Fruit fly (Drosophila melanogaster) whole organism, embryonic: ENCODE measurements around the gene HIPP1.

Experiments used
- Adf1 ChIP-seq: fragments of 200-800 bp; sonication (Bioruptor generic); IDR thresholded peaks from 2 replicates; pipeline ENCODE4 v1.3.6; 2022; ENCODE audit warnings: missing biosample characterization, missing genetic modification characterization
- Aef1 ChIP-seq: fragments of 200-800 bp; sonication (Bioruptor generic); IDR thresholded peaks from 3 replicates; pipeline ENCODE4 v1.3.6; 2022; ENCODE audit warnings: missing biosample characterization, missing genetic modification characterization
- Atf-2 ChIP-seq: fragments of 200-800 bp; sonication (Bioruptor generic); optimal IDR thresholded peaks from 2 replicates; lab custom pipeline; 2016; ENCODE audit warnings: missing biosample characterization, missing genetic modification characterization
- BEAF-32 ChIP-seq: fragments of 200-800 bp; sonication (Bioruptor generic); optimal IDR thresholded peaks from 3 replicates; lab custom pipeline; 2017; ENCODE audit warnings: missing biosample characterization, missing genetic modification characterization, mild to moderate bottlenecking, moderate library complexity, missing genetic modification reagents
- CG10147 ChIP-seq: fragments of 200-800 bp; sonication (Bioruptor generic); optimal IDR thresholded peaks from 2 replicates; lab custom pipeline; 2019; ENCODE audit warnings: missing biosample characterization, mild to moderate bottlenecking, missing genetic modification characterization, moderate library complexity
- CG10274 ChIP-seq: fragments of 200-800 bp; sonication (Bioruptor generic); optimal IDR thresholded peaks from 3 replicates; lab custom pipeline; 2017; ENCODE audit warnings: missing biosample characterization, mild to moderate bottlenecking, missing genetic modification characterization
- CG12104 ChIP-seq: fragments of 200-800 bp; sonication (Bioruptor generic); optimal IDR thresholded peaks from 3 replicates; lab custom pipeline; 2016; ENCODE audit warnings: missing biosample characterization, missing genetic modification characterization
- CG12391 ChIP-seq: fragments of 200-800 bp; sonication (Bioruptor generic); optimal IDR thresholded peaks from 3 replicates; lab custom pipeline; 2018; ENCODE audit warnings: missing biosample characterization, mild to moderate bottlenecking, missing genetic modification characterization, moderate library complexity
- CG13424 ChIP-seq: fragments of 200-800 bp; sonication (Bioruptor generic); optimal IDR thresholded peaks from 2 replicates; lab custom pipeline; 2019; ENCODE audit warnings: missing biosample characterization, mild to moderate bottlenecking, missing genetic modification characterization, moderate library complexity
- CG15269 ChIP-seq: fragments of 200-800 bp; sonication (Bioruptor generic); optimal IDR thresholded peaks from 2 replicates; lab custom pipeline; 2018; ENCODE audit warnings: missing biosample characterization, mild to moderate bottlenecking, missing genetic modification characterization, moderate library complexity
- CG1647 ChIP-seq: fragments of 200-800 bp; sonication (Bioruptor generic); optimal IDR thresholded peaks from 3 replicates; lab custom pipeline; 2016; ENCODE audit warnings: missing biosample characterization, missing genetic modification characterization
- CG18262 ChIP-seq: fragments of 200-800 bp; optimal IDR thresholded peaks from 3 replicates; lab custom pipeline; 2019; ENCODE audit warnings: missing biosample characterization, mild to moderate bottlenecking, missing genetic modification characterization, moderate library complexity
- CG18619 ChIP-seq: fragments of 200-800 bp; sonication (Bioruptor generic); optimal IDR thresholded peaks from 3 replicates; lab custom pipeline; 2017; ENCODE audit warnings: missing biosample characterization, mild to moderate bottlenecking, missing genetic modification characterization
- CG2889 ChIP-seq: fragments of 200-800 bp; sonication (Bioruptor generic); IDR thresholded peaks from 3 replicates; pipeline ENCODE4 v1.3.6; 2022; ENCODE audit warnings: missing biosample characterization, missing genetic modification characterization
- CG34224 ChIP-seq: fragments of 200-800 bp; sonication (Bioruptor generic); IDR thresholded peaks from 3 replicates; pipeline ENCODE4 v1.3.6; 2022; ENCODE audit warnings: missing biosample characterization, missing genetic modification characterization; ENCODE audit not compliant: partially characterized antibody
- CG4360 ChIP-seq: fragments of 200-800 bp; sonication (Bioruptor generic); IDR thresholded peaks from 2 replicates; pipeline ENCODE4 v1.3.6; 2022; ENCODE audit warnings: missing biosample characterization, missing genetic modification characterization
- CG7357 ChIP-seq: fragments of 200-800 bp; sonication (Bioruptor generic); IDR thresholded peaks from 3 replicates; pipeline ENCODE4 v1.3.6; 2022; ENCODE audit warnings: missing biosample characterization, missing genetic modification characterization
- CG7556 ChIP-seq: fragments of 200-800 bp; sonication (Bioruptor generic); optimal IDR thresholded peaks from 2 replicates; lab custom pipeline; 2017; ENCODE audit warnings: missing biosample characterization, mild to moderate bottlenecking, missing genetic modification characterization
- CG9932 ChIP-seq: fragments of 200-800 bp; sonication (Bioruptor generic); IDR thresholded peaks from 2 replicates; pipeline ENCODE4 v1.3.6; 2022; ENCODE audit warnings: missing biosample characterization, missing genetic modification characterization
- Chrac-16 ChIP-seq: fragments of 200-800 bp; sonication (Bioruptor generic); optimal IDR thresholded peaks from 3 replicates; lab custom pipeline; 2016; ENCODE audit warnings: missing biosample characterization, missing genetic modification characterization
- CoRest ChIP-seq: fragments of 200-800 bp; sonication (Bioruptor generic); optimal IDR thresholded peaks from 3 replicates; lab custom pipeline; 2018; ENCODE audit warnings: missing biosample characterization, mild to moderate bottlenecking, missing genetic modification characterization, moderate library complexity
- D19A ChIP-seq: fragments of 200-800 bp; optimal IDR thresholded peaks from 3 replicates; lab custom pipeline; 2019; ENCODE audit warnings: missing biosample characterization, mild to moderate bottlenecking, missing genetic modification characterization, moderate library complexity
- D19B ChIP-seq: fragments of 200-800 bp; sonication (Bioruptor generic); optimal IDR thresholded peaks from 2 replicates; lab custom pipeline; 2017; ENCODE audit warnings: missing biosample characterization, mild to moderate bottlenecking, missing genetic modification characterization
- Dek ChIP-seq: fragments of 200-800 bp; sonication (Bioruptor generic); optimal IDR thresholded peaks from 3 replicates; lab custom pipeline; 2019; ENCODE audit warnings: missing biosample characterization, mild to moderate bottlenecking, missing genetic modification characterization, moderate library complexity
- E2f1 ChIP-seq: fragments of 200-800 bp; sonication (Bioruptor generic); IDR thresholded peaks from 2 replicates; pipeline ENCODE4 v1.3.6; 2022; ENCODE audit warnings: missing biosample characterization, missing genetic modification characterization
- Gug ChIP-seq: fragments of 200-800 bp; sonication (Bioruptor generic); IDR thresholded peaks from 4 replicates; pipeline ENCODE4 v1.3.6; 2022; ENCODE audit warnings: missing biosample characterization, missing genetic modification characterization
- Hand ChIP-seq: fragments of 200-800 bp; sonication (Bioruptor generic); optimal IDR thresholded peaks from 2 replicates; lab custom pipeline; 2017; ENCODE audit warnings: mild to moderate bottlenecking, missing biosample characterization, missing genetic modification reagents, missing genetic modification characterization
- Hmx ChIP-seq: fragments of 200-800 bp; sonication (Bioruptor generic); optimal IDR thresholded peaks from 2 replicates; lab custom pipeline; 2016; ENCODE audit warnings: missing biosample characterization, missing genetic modification characterization
- Hr51 ChIP-seq, 2 experiments: fragments of 200-800 bp; sonication (Bioruptor generic); optimal IDR thresholded peaks; 2 replicates in 1 of 2; 3 replicates in 1 of 2; lab custom pipeline; 2016 to 2018; ENCODE audit warnings: missing biosample characterization in 2 of 2, missing genetic modification characterization in 2 of 2, mild to moderate bottlenecking in 1 of 2, moderate library complexity in 1 of 2
- Hr78 ChIP-seq, 2 experiments: fragments of 200-800 bp in 1 of 2; fragments of >200 bp in 1 of 2; sonication (Bioruptor generic) in 1 of 2; optimal IDR thresholded peaks; 2 replicates each; lab custom pipeline; 2017 to 2019; ENCODE audit warnings: missing biosample characterization in 2 of 2, missing genetic modification characterization in 2 of 2, mild to moderate bottlenecking in 1 of 2, moderate library complexity in 1 of 2
- MESR4 ChIP-seq: fragments of 200-800 bp; sonication (Bioruptor generic); optimal IDR thresholded peaks from 2 replicates; lab custom pipeline; 2018; ENCODE audit warnings: missing biosample characterization, mild to moderate bottlenecking, missing genetic modification characterization, moderate library complexity
- Myb ChIP-seq: fragments of 200-800 bp; sonication (Bioruptor generic); optimal IDR thresholded peaks from 2 replicates; lab custom pipeline; 2016; ENCODE audit warnings: missing biosample characterization, missing genetic modification characterization
- NfI ChIP-seq: fragments of 200-800 bp; sonication (Bioruptor generic); optimal IDR thresholded peaks from 3 replicates; lab custom pipeline; 2018; ENCODE audit warnings: missing biosample characterization, mild to moderate bottlenecking, missing genetic modification characterization, moderate library complexity
- PHDP ChIP-seq: fragments of 200-800 bp; sonication (Bioruptor generic); optimal IDR thresholded peaks from 3 replicates; lab custom pipeline; 2018; ENCODE audit warnings: missing biosample characterization, mild to moderate bottlenecking, missing genetic modification characterization, moderate library complexity
- Vsx1 ChIP-seq: fragments of 200-800 bp; sonication (Bioruptor generic); optimal IDR thresholded peaks from 2 replicates; lab custom pipeline; 2017; ENCODE audit warnings: missing biosample characterization, mild to moderate bottlenecking, missing genetic modification characterization, missing genetic modification reagents
- bigmax ChIP-seq: fragments of 200-800 bp; sonication (Bioruptor generic); optimal IDR thresholded peaks from 2 replicates; lab custom pipeline; 2018; ENCODE audit warnings: missing biosample characterization, mild to moderate bottlenecking, missing genetic modification characterization
- eve ChIP-seq, 2 experiments: fragments of >200 bp; optimal IDR thresholded peaks; 2 replicates each; lab custom pipeline; 2017; ENCODE audit warnings: missing biosample characterization in 2 of 2, missing genetic modification characterization in 2 of 2
- hb ChIP-seq: fragments of 200-800 bp; sonication (Bioruptor generic); IDR thresholded peaks from 3 replicates; pipeline ENCODE4 v1.3.6; 2022; ENCODE audit warnings: missing biosample characterization, missing genetic modification characterization; ENCODE audit not compliant: partially characterized antibody
- odd ChIP-seq: fragments of 200-800 bp; sonication (Bioruptor generic); optimal IDR thresholded peaks from 2 replicates; lab custom pipeline; 2017; ENCODE audit warnings: missing biosample characterization, mild to moderate bottlenecking, missing genetic modification characterization
- pb ChIP-seq: fragments of 200-800 bp; sonication (Bioruptor generic); optimal IDR thresholded peaks from 3 replicates; lab custom pipeline; 2016; ENCODE audit warnings: missing biosample characterization, missing genetic modification characterization
- row ChIP-seq: fragments of 200-800 bp; sonication (Bioruptor generic); IDR thresholded peaks from 3 replicates; pipeline ENCODE4 v1.3.6; 2022; ENCODE audit warnings: missing biosample characterization, missing genetic modification characterization
- scrt ChIP-seq: fragments of 200-800 bp; sonication (Bioruptor generic); optimal IDR thresholded peaks from 2 replicates; lab custom pipeline; 2018; ENCODE audit warnings: missing biosample characterization, mild to moderate bottlenecking, missing genetic modification characterization, moderate library complexity
- shn ChIP-seq: fragments of 200-800 bp; sonication (Bioruptor generic); optimal IDR thresholded peaks from 3 replicates; lab custom pipeline; 2016; ENCODE audit warnings: missing biosample characterization, missing genetic modification characterization
- slou ChIP-seq: fragments of 200-800 bp; sonication (Bioruptor generic); optimal IDR thresholded peaks from 3 replicates; lab custom pipeline; 2016; ENCODE audit warnings: missing biosample characterization, missing genetic modification characterization
- tio ChIP-seq: fragments of 200-800 bp; sonication (Bioruptor generic); optimal IDR thresholded peaks from 2 replicates; lab custom pipeline; 2017; ENCODE audit warnings: missing biosample characterization, missing genetic modification characterization, inconsistent platforms
- ttk ChIP-seq: fragments of 200-800 bp; sonication (Bioruptor generic); IDR thresholded peaks from 2 replicates; pipeline ENCODE4 v2.1.2; 2022; ENCODE audit warnings: missing biosample characterization, missing genetic modification characterization
- tx ChIP-seq: fragments of 200-800 bp; sonication (Bioruptor generic); optimal IDR thresholded peaks from 2 replicates; lab custom pipeline; 2016; ENCODE audit warnings: missing biosample characterization, missing genetic modification characterization
- zfh2 ChIP-seq: fragments of 200-800 bp; sonication (Bioruptor generic); optimal IDR thresholded peaks from 2 replicates; lab custom pipeline; 2016; ENCODE audit warnings: missing biosample characterization, missing genetic modification characterization

HIPP1 gene

dm6 chr3L:20837040-20837830 is 27.8 kb downstream of the HIPP1 start, which contains the start of gene CG13255 (continued):
- TF ChIP-seq row (GFP tag; lab: Robert Waterston, UW): peak; percentile 63
- TF ChIP-seq Atf-2: peak; percentile 23
- no peak; the same call in 3 of the 4 replicates for TF ChIP-seq Gug (GFP tag; lab: Robert Waterston, UW)
- TF ChIP-seq Adf1 (GFP tag; lab: Robert Waterston, UW): peak; percentile 10; the same call in 1 of the 2 replicates
- peak; percentile 1 for TF ChIP-seq shn (GFP tag; lab: Kevin White, UChicago)
- peak in 1 of 2 experiments; percentile 56 for TF ChIP-seq Hr51 (GFP tag; optimal IDR thresholded peaks at IDR 0.05; lab: Kevin White, UChicago)
- TF ChIP-seq Hand (GFP tag; lab: Kevin White, UChicago): peak; percentile 43
- peak; percentile 48 for TF ChIP-seq Dek (tag; lab: Kevin White, UChicago)
- TF ChIP-seq CG1647 (GFP tag; lab: Kevin White, UChicago): no peak
- peak; percentile 34 for TF ChIP-seq Chrac-16 (GFP tag; lab: Kevin White, UChicago)
- TF ChIP-seq CG12391: peak; percentile 42
- TF ChIP-seq BEAF-32 (GFP tag; lab: Kevin White, UChicago): no peak
- TF ChIP-seq CG2889: no peak
- peak; percentile 55 for TF ChIP-seq D19B (GFP tag; lab: Kevin White, UChicago)
- peak; percentile 11 for TF ChIP-seq odd (GFP tag; lab: Kevin White, UChicago)
- TF ChIP-seq CG7357: peak; percentile 37; the same call in 1 of the 3 replicates
- no peak for TF ChIP-seq Aef1
- peak; percentile 4 for TF ChIP-seq slou
- TF ChIP-seq tx (GFP tag; lab: Kevin White, UChicago): peak; percentile 13
- TF ChIP-seq CG4360: no peak
- TF ChIP-seq CG15269: peak; percentile 67
- peak; percentile 59 for TF ChIP-seq tio (GFP tag; lab: Kevin White, UChicago)
- TF ChIP-seq Vsx1: peak; percentile 74
- TF ChIP-seq CG10147 (GFP tag; lab: Kevin White, UChicago): peak; percentile 51
- TF ChIP-seq MESR4 (GFP tag; lab: Kevin White, UChicago): no peak
- no peak for TF ChIP-seq ttk
- no peak for TF ChIP-seq scrt (GFP tag; lab: Kevin White, UChicago)
- no peak for TF ChIP-seq eve (GFP tag; optimal IDR thresholded peaks at IDR 0.05; lab: Kevin White, UChicago)
- peak; percentile 69 for TF ChIP-seq CG7556 (GFP tag; lab: Kevin White, UChicago)
- peak; percentile 47; the same call in 1 of the 2 replicates for TF ChIP-seq CG9932 (GFP tag; lab: Robert Waterston, UW)
- peak; percentile 42 for TF ChIP-seq CG10274 (GFP tag; lab: Kevin White, UChicago)
- peak in 1 of 2 experiments; percentile 63 for TF ChIP-seq Hr78 (GFP tag; optimal IDR thresholded peaks at IDR 0.05; lab: Kevin White, UChicago)
- TF ChIP-seq E2f1 (GFP tag; lab: Robert Waterston, UW): no peak
- peak; percentile 51 for TF ChIP-seq CG18262 (tag; lab: Kevin White, UChicago)
- TF ChIP-seq PHDP (tag; lab: Kevin White, UChicago): peak; percentile 37
- TF ChIP-seq Myb (GFP tag; lab: Kevin White, UChicago): peak; percentile 36
- TF ChIP-seq zfh2: peak; percentile 64
- peak; percentile 54 for TF ChIP-seq CG13424 (tag; lab: Kevin White, UChicago)
- peak; percentile 16 for TF ChIP-seq D19A (tag; lab: Kevin White, UChicago)
- no peak for TF ChIP-seq hb
- peak; percentile 52 for TF ChIP-seq NfI (GFP tag; lab: Kevin White, UChicago)
- peak; percentile 48 for TF ChIP-seq Hmx
- no peak for TF ChIP-seq CG34224 (GFP tag; lab: Robert Waterston, UW)
- peak; percentile 38 for TF ChIP-seq CG18619
- TF ChIP-seq pb (GFP tag; lab: Kevin White, UChicago): no peak
- TF ChIP-seq CG12104 (GFP tag; lab: Kevin White, UChicago): peak; percentile 49
- TF ChIP-seq CoRest: peak; percentile 72
- no peak for TF ChIP-seq bigmax (GFP tag; lab: Kevin White, UChicago)
